Worm (Caenorhabditis elegans): ENCODE measurements around the gene Y62H9A.7.

- no peak for TF ChIP-seq lin-13 (tag; optimal IDR thresholded peaks at IDR 0.05)
- no peak for TF ChIP-seq unc-62 (GFP tag; optimal IDR thresholded peaks at IDR 0.05)
- no peak for TF ChIP-seq nhr-237 (tag; optimal IDR thresholded peaks at IDR 0.05)
These were observed 6.9 kb upstream of the Y62H9A.7 start, which contains the start of gene Y62H9A.8 for ce11 chrX:11892328-11892727.

Measured in whole organism, mixed stage, embryonic.